Worm (Caenorhabditis elegans) whole organism, early embryonic: Measurements from ENCODE around the gene dmsr-9.

Experiments
- B0310.2 ChIP-seq: sonication (generic microtip); optimal IDR thresholded peaks from 2 replicates; lab custom pipeline; 2016; ENCODE audit warnings: mild to moderate bottlenecking, missing genetic modification characterization, missing compliant biosample characterization
- F13C5.2 ChIP-seq: sonication (generic microtip); optimal IDR thresholded peaks from 2 replicates; lab custom pipeline; 2017; ENCODE audit warnings: mild to moderate bottlenecking, missing genetic modification characterization, inconsistent platforms, missing compliant biosample characterization
- aly-1 ChIP-seq: sonication (generic microtip); optimal IDR thresholded peaks from 2 replicates; lab custom pipeline; 2016; ENCODE audit warnings: missing genetic modification characterization, missing compliant biosample characterization
- ama-1 ChIP-seq: fragments of 150-350 bp; optimal IDR thresholded peaks from 2 replicates; lab custom pipeline; 2014
- ceh-13 ChIP-seq: fragments of 200-800 bp; sonication (Bioruptor generic); optimal IDR thresholded peaks from 2 replicates; lab custom pipeline; 2018; ENCODE audit warnings: mild to moderate bottlenecking, missing genetic modification characterization, missing compliant biosample characterization
- ceh-36 ChIP-seq: sonication (generic microtip); optimal IDR thresholded peaks from 2 replicates; lab custom pipeline; 2016; ENCODE audit warnings: missing genetic modification characterization, inconsistent platforms, missing compliant biosample characterization
- ets-7 ChIP-seq: sonication (generic microtip); optimal IDR thresholded peaks from 2 replicates; lab custom pipeline; 2016; ENCODE audit warnings: missing genotype, missing genetic modification characterization, missing compliant biosample characterization
- flt-1 ChIP-seq: fragments of 200-800 bp; sonication (Bioruptor generic); IDR thresholded peaks from 2 replicates; pipeline ENCODE4 v1.3.6; 2022; ENCODE audit warnings: missing genetic modification characterization, missing compliant biosample characterization
- hmbx-1 ChIP-seq: sonication (generic microtip); optimal IDR thresholded peaks from 2 replicates; lab custom pipeline; 2016; ENCODE audit warnings: mild to moderate bottlenecking, missing genetic modification characterization, missing compliant biosample characterization
- hmg-4 ChIP-seq: fragments of 200-800 bp; sonication (Bioruptor generic); optimal IDR thresholded peaks from 2 replicates; lab custom pipeline; 2018; ENCODE audit warnings: mild to moderate bottlenecking, missing genetic modification characterization, missing compliant biosample characterization
- hnd-1 ChIP-seq: sonication (generic microtip); optimal IDR thresholded peaks from 2 replicates; lab custom pipeline; 2016; ENCODE audit warnings: missing genetic modification characterization, missing compliant biosample characterization
- pes-1 ChIP-seq: fragments of 200-800 bp; sonication (Bioruptor generic); IDR thresholded peaks from 2 replicates; pipeline ENCODE4 v1.3.6; 2022; ENCODE audit warnings: missing genetic modification reagents, missing genetic modification characterization, missing compliant biosample characterization
- scrt-1 ChIP-seq: fragments of 200-800 bp; sonication (Bioruptor generic); IDR thresholded peaks from 2 replicates; pipeline ENCODE4 v1.3.6; 2022; ENCODE audit warnings: missing genetic modification characterization, missing compliant biosample characterization
- sea-1 ChIP-seq: fragments of 200-800 bp; sonication (Bioruptor generic); conservative IDR thresholded peaks from 2 replicates; pipeline ENCODE4 v1.3.6; 2022; ENCODE audit warnings: missing genetic modification characterization, missing compliant biosample characterization
- tbx-11 ChIP-seq: fragments of 200-800 bp; sonication (Bioruptor generic); IDR thresholded peaks from 2 replicates; pipeline ENCODE4 v1.3.6; 2022; ENCODE audit warnings: missing genetic modification characterization, missing compliant biosample characterization
- tbx-37 ChIP-seq: fragments of 200-800 bp; sonication (Bioruptor generic); conservative IDR thresholded peaks from 2 replicates; pipeline ENCODE4 v1.3.6; 2022; ENCODE audit warnings: missing genetic modification reagents, missing genetic modification characterization, missing compliant biosample characterization
- tra-4 ChIP-seq: sonication (generic microtip); optimal IDR thresholded peaks from 2 replicates; lab custom pipeline; 2017; ENCODE audit warnings: missing genetic modification characterization, missing compliant biosample characterization

dmsr-9 gene

ce11 chrV:6783044-6783625, 16.3 kb downstream of the dmsr-9 start:
- TF ChIP-seq sea-1 (GFP tag; lab: Robert Waterston, UW): no peak
- TF ChIP-seq hmg-4 (GFP tag; lab: Kevin White, UChicago): no peak
- TF ChIP-seq F13C5.2: no peak
- no peak for TF ChIP-seq tra-4 (tag; lab: Kevin White, UChicago)

DNA sequence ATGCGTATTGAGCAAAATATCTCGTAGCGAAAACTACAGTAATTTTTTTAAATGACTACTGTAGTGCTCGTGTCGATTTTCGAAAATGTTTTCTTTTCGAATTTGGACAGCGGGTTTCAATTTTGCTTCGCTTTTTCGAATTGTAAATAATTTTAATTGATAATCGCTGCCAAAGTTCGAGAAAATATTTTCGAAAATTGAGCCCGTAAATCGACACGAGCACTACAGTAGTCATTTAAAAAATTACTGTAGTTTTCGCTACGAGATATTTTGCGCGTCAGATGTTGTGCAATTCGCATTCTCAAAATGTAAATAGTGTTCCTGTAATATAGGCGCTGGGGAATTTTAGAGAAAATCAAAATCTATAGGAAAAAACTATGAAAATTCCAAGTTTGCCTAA, 17.2 kb downstream of the dmsr-9 start:
- TF ChIP-seq tra-4 (tag; lab: Kevin White, UChicago) (no peak), tbx-11 (no peak), pes-1 (GFP tag; lab: Robert Waterston, UW) (no peak), hmg-4 (GFP tag; lab: Kevin White, UChicago) (no peak), ceh-36 (tag; lab: Kevin White, UChicago) (no peak), hmbx-1 (tag; lab: Kevin White, UChicago) (no peak), flt-1 (GFP tag; lab: Robert Waterston, UW) (no peak), ets-7 (tag; lab: Kevin White, UChicago) (no peak)

DNA sequence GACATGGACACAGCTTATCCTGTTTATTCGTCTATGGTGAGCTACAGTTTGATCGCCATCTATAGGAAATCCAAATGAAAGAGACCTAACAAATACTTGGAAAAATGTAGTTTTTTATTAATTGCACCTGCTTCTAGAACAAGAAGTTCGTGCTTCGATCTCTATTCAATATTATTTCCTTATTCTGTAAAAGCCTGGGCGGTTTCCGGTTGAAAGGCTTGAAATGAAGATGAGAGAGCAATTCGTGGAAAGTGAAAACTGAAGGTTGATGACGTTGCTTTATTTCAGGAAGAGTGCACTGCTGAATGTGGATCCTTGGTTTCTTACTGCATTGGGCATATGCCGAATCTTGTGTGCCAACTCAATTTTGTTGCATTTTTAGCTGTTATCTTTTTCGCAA, 18.8 kb downstream of the dmsr-9 start:
- no peak for TF ChIP-seq hmbx-1 (tag; lab: Kevin White, UChicago)
- TF ChIP-seq ceh-13 (GFP tag; lab: Kevin White, UChicago): no peak
- TF ChIP-seq ets-7 (tag; lab: Kevin White, UChicago): no peak
- no peak for TF ChIP-seq sea-1 (GFP tag; lab: Robert Waterston, UW)
- no peak for TF ChIP-seq tbx-11
- no peak for TF ChIP-seq ama-1 (lab: Kevin White, UChicago)
- no peak for TF ChIP-seq hnd-1 (tag; lab: Kevin White, UChicago)
- TF ChIP-seq aly-1 (tag; lab: Kevin White, UChicago): no peak
- TF ChIP-seq tra-4 (tag; lab: Kevin White, UChicago): no peak
- TF ChIP-seq hmg-4 (GFP tag; lab: Kevin White, UChicago): no peak
- TF ChIP-seq flt-1 (GFP tag; lab: Robert Waterston, UW): no peak
- no peak for TF ChIP-seq ceh-36 (tag; lab: Kevin White, UChicago)
- no peak for TF ChIP-seq tbx-37 (GFP tag; lab: Robert Waterston, UW)

- TF ChIP-seq F13C5.2: no peak
- TF ChIP-seq tbx-11: no peak
- TF ChIP-seq flt-1 (GFP tag; lab: Robert Waterston, UW): no peak
- no peak for TF ChIP-seq hmbx-1 (tag; lab: Kevin White, UChicago)
- TF ChIP-seq pes-1 (GFP tag; lab: Robert Waterston, UW): no peak
Observed at ce11 chrV:6780166-6780565, 19.3 kb downstream of the dmsr-9 start, which contains the start of gene ZC404.15. Gene ZC404.15, plus strand, starts transcription at chrV:6780466.

DNA sequence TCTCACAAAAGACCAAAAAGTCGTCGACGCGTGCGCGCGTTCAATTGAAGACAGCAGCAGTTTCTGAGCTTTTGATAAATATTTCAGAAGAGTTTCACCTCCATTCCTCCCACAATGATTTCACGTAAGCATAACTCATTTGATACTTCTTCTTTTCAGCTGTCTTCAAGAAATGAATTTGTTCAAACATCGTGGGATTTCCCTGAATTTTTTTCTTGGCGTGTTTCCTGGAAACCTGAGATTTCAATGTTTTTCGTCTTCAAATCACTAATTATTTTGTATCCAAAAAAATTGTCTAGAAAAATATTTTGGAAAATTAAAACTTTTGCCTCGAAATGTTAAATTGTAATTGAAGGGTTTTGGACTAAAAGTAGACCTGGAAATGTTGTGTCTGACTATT, 21.0 kb downstream of the dmsr-9 start:
- TF ChIP-seq sea-1 (GFP tag; lab: Robert Waterston, UW) (no peak), hmbx-1 (tag; lab: Kevin White, UChicago) (no peak), tra-4 (tag; lab: Kevin White, UChicago) (no peak), flt-1 (GFP tag; lab: Robert Waterston, UW) (no peak), pes-1 (GFP tag; lab: Robert Waterston, UW) (no peak), aly-1 (tag; lab: Kevin White, UChicago) (no peak), scrt-1 (no peak), B0310.2 (tag; lab: Kevin White, UChicago) (no peak), tbx-37 (GFP tag; lab: Robert Waterston, UW) (no peak), hnd-1 (tag; lab: Kevin White, UChicago) (no peak), ets-7 (tag; lab: Kevin White, UChicago) (no peak), F13C5.2 (no peak), hmg-4 (GFP tag; lab: Kevin White, UChicago) (no peak), ceh-13 (GFP tag; lab: Kevin White, UChicago) (no peak), tbx-11 (no peak)

DNA sequence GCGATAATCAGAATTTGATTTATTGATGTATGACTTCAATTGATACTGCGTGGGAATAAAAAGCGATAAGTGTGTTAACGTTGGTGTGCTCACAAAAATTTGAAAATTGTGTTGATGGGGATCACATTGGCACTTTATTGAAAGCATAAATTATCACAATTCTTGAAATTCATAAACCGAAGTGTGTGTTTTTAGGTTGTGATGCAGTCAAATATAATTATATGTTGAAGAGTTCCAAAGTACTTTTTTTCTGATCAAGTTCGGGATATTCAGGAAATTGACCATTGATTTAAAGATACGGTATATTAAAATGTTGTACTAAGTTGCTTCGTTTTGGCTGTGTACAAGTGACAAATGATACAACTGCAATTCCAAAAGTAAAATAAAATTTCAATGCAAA, 23.8 kb downstream of the dmsr-9 start, which contains the start of gene srh-28:
srh-28 (minus strand) TSS at position 101 of the 400 bp plus-strand sequence.
- TF ChIP-seq tbx-37 (GFP tag; lab: Robert Waterston, UW) (no peak), hmbx-1 (tag; lab: Kevin White, UChicago) (no peak), F13C5.2 (no peak), ceh-36 (tag; lab: Kevin White, UChicago) (no peak), sea-1 (GFP tag; lab: Robert Waterston, UW) (no peak), B0310.2 (tag; lab: Kevin White, UChicago) (no peak), scrt-1 (no peak), tra-4 (tag; lab: Kevin White, UChicago) (no peak), flt-1 (GFP tag; lab: Robert Waterston, UW) (no peak), hnd-1 (tag; lab: Kevin White, UChicago) (no peak), ceh-13 (GFP tag; lab: Kevin White, UChicago) (no peak), ets-7 (tag; lab: Kevin White, UChicago) (no peak), ama-1 (lab: Kevin White, UChicago) (no peak), tbx-11 (no peak)

DNA sequence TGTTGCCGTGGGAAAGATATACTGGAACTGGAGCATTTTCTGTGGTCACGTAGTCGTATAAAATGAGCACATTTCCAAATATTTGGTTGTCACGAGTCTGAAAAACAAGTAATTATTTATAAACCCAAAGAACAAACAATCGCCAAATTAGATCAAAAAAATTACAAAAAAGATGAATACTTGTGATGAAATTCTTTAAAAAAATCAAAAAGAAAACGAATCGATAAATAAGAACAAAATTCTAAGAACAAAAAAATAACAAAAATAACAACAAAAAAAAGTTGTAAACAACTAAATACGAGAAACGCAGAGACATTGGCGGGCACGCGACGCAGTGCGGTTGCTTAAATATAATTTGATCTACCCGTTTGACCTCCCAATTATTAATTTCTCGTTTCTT, 25.7 kb downstream of the dmsr-9 start, which contains the start of gene ZC404.16:
ZC404.16 (minus strand) TSS at position 101 of the 400 bp plus-strand sequence.
- TF ChIP-seq ama-1 (lab: Kevin White, UChicago) (no peak), tra-4 (tag; lab: Kevin White, UChicago) (no peak), sea-1 (GFP tag; lab: Robert Waterston, UW) (no peak), ets-7 (tag; lab: Kevin White, UChicago) (no peak), B0310.2 (tag; lab: Kevin White, UChicago) (no peak), ceh-36 (tag; lab: Kevin White, UChicago) (no peak), hnd-1 (tag; lab: Kevin White, UChicago) (no peak), flt-1 (GFP tag; lab: Robert Waterston, UW) (no peak), pes-1 (GFP tag; lab: Robert Waterston, UW) (no peak), tbx-37 (GFP tag; lab: Robert Waterston, UW) (no peak), ceh-13 (GFP tag; lab: Kevin White, UChicago) (no peak)
